Worm (Caenorhabditis elegans) whole organism, L4 larva: ENCODE measurements around the gene srz-16.

Source experiments
- F10B5.3 ChIP-seq: sonication (generic microtip); optimal IDR thresholded peaks from 2 replicates; lab custom pipeline; 2016; ENCODE audit warnings: mild to moderate bottlenecking, missing genetic modification characterization, missing compliant biosample characterization
- F26F4.8 ChIP-seq: fragments of 200-800 bp; sonication (Bioruptor generic); conservative IDR thresholded peaks from 2 replicates; pipeline ENCODE4 v1.3.6; 2022; ENCODE audit warnings: missing genetic modification characterization, missing compliant biosample characterization
- F44E2.7 ChIP-seq: fragments of 200-800 bp; sonication (Bioruptor generic); IDR thresholded peaks from 2 replicates; pipeline ENCODE4 v2.1.2; 2022; ENCODE audit warnings: missing genetic modification characterization, missing compliant biosample characterization
- F49E8.2 ChIP-seq: sonication (generic microtip); optimal IDR thresholded peaks from 2 replicates; lab custom pipeline; 2016; ENCODE audit warnings: missing compliant biosample characterization, mild to moderate bottlenecking, missing genetic modification characterization, borderline replicate concordance
- T20F7.1 ChIP-seq: fragments of 200-800 bp; sonication (Bioruptor generic); optimal IDR thresholded peaks from 2 replicates; lab custom pipeline; 2018; ENCODE audit warnings: mild to moderate bottlenecking, missing genetic modification characterization, missing compliant biosample characterization
- Y105C5A.15 ChIP-seq: fragments of 200-800 bp; sonication (Bioruptor generic); IDR thresholded peaks from 2 replicates; pipeline ENCODE4 v1.3.6; 2022; ENCODE audit warnings: missing genetic modification characterization, missing compliant biosample characterization
- Y48G9A.11 ChIP-seq: fragments of 200-800 bp; sonication (Bioruptor generic); IDR thresholded peaks from 2 replicates; pipeline ENCODE4 v1.3.6; 2022; ENCODE audit warnings: missing genetic modification reagents, missing genetic modification characterization, missing compliant biosample characterization
- ZK337.2 ChIP-seq: fragments of 200-800 bp; sonication (Bioruptor generic); IDR thresholded peaks from 2 replicates; pipeline ENCODE4 v1.3.6; 2022; ENCODE audit warnings: missing genetic modification reagents, missing genetic modification characterization, missing compliant biosample characterization
- ZK546.5 ChIP-seq, 2 experiments: sonication (generic microtip); optimal IDR thresholded peaks; 2 replicates each; lab custom pipeline; 2017; ENCODE audit warnings: missing biosample characterization in 2 of 2, missing genetic modification characterization in 2 of 2
- aha-1 ChIP-seq: fragments of 150-350 bp; peaks from one replicate; lab custom pipeline; 2014; ENCODE audit warnings: missing biosample characterization, missing genetic modification characterization
- aly-2 ChIP-seq: sonication (generic microtip); optimal IDR thresholded peaks from 2 replicates; lab custom pipeline; 2018; ENCODE audit warnings: missing biosample characterization, missing genetic modification characterization
- arid-1 ChIP-seq: fragments of 200-800 bp; sonication (Bioruptor generic); conservative IDR thresholded peaks from 2 replicates; pipeline ENCODE4 v1.3.6; 2022; ENCODE audit warnings: missing genetic modification reagents, missing genetic modification characterization, missing compliant biosample characterization
- ceh-44 ChIP-seq: fragments of 200-800 bp; sonication (Bioruptor generic); IDR thresholded peaks from 2 replicates; pipeline ENCODE4 v1.3.6; 2022; ENCODE audit warnings: missing genetic modification reagents, missing genetic modification characterization, missing compliant biosample characterization
- ceh-82 ChIP-seq: sonication (generic microtip); optimal IDR thresholded peaks from 2 replicates; lab custom pipeline; 2017; ENCODE audit warnings: missing biosample characterization, missing genetic modification characterization
- ces-1 ChIP-seq: fragments of 150-350 bp; sonication (generic microtip); optimal IDR thresholded peaks from 4 replicates; lab custom pipeline; 2014; ENCODE audit warnings: missing biosample characterization, missing genetic modification reagents, missing genetic modification characterization
- cey-2 ChIP-seq: sonication (generic microtip); optimal IDR thresholded peaks from 3 replicates; lab custom pipeline; 2017; ENCODE audit warnings: missing genetic modification characterization, mild to moderate bottlenecking, missing compliant biosample characterization, antibody characterized with exemption, borderline replicate concordance; ENCODE audit not compliant: insufficient read depth
- ctbp-1 ChIP-seq: fragments of 200-800 bp; sonication (Bioruptor generic); IDR thresholded peaks from 2 replicates; pipeline ENCODE4 v1.3.6; 2022; ENCODE audit warnings: missing genetic modification reagents, missing genetic modification characterization, missing compliant biosample characterization
- dpl-1 ChIP-seq: fragments of 150-350 bp; optimal IDR thresholded peaks from 2 replicates; lab custom pipeline; 2014; ENCODE audit warnings: missing biosample characterization, missing genetic modification reagents, missing genetic modification characterization
- duxl-1 ChIP-seq: sonication (generic microtip); optimal IDR thresholded peaks from 2 replicates; lab custom pipeline; 2016; ENCODE audit warnings: mild to moderate bottlenecking, missing genetic modification characterization, moderate library complexity, missing compliant biosample characterization; ENCODE audit not compliant: poor library complexity
- egl-27 ChIP-seq: sonication (generic microtip); optimal IDR thresholded peaks from 3 replicates; lab custom pipeline; 2017; ENCODE audit warnings: missing biosample characterization, missing genetic modification reagents, missing genetic modification characterization
- fkh-10 ChIP-seq: fragments of 150-350 bp; optimal IDR thresholded peaks from 2 replicates; lab custom pipeline; 2014; ENCODE audit warnings: missing biosample characterization, missing genetic modification reagents, missing genetic modification characterization
- lin-1 ChIP-seq: fragments of 200-800 bp; sonication (Bioruptor generic); IDR thresholded peaks from 2 replicates; pipeline ENCODE4 v1.3.6; 2022; ENCODE audit warnings: missing genetic modification reagents, missing genetic modification characterization, missing compliant biosample characterization
- lin-38 ChIP-seq: fragments of 200-800 bp; sonication (Bioruptor generic); IDR thresholded peaks from 2 replicates; pipeline ENCODE4 v1.3.6; 2022; ENCODE audit warnings: missing genetic modification reagents, missing genetic modification characterization, missing compliant biosample characterization
- lir-3 ChIP-seq: sonication (generic microtip); optimal IDR thresholded peaks from 2 replicates; lab custom pipeline; 2016; ENCODE audit warnings: mild to moderate bottlenecking, missing genetic modification characterization, missing compliant biosample characterization
- madf-5 ChIP-seq, 2 experiments: fragments of 200-800 bp; sonication (Bioruptor generic); IDR thresholded peaks; 2 replicates each; pipeline ENCODE4 v1.3.6; 2022; ENCODE audit warnings: missing compliant biosample characterization in 2 of 2, missing genetic modification characterization in 2 of 2
- madf-9 ChIP-seq: fragments of 200-800 bp; sonication (Bioruptor generic); conservative IDR thresholded peaks from 2 replicates; pipeline ENCODE4 v1.3.6; 2022; ENCODE audit warnings: missing genetic modification reagents, missing genetic modification characterization, missing compliant biosample characterization
- mdt-29 ChIP-seq: fragments of 200-800 bp; sonication (Bioruptor generic); IDR thresholded peaks from 2 replicates; pipeline ENCODE4 v1.3.6; 2022; ENCODE audit warnings: missing genetic modification reagents, missing genetic modification characterization, missing compliant biosample characterization
- mep-1 ChIP-seq: fragments of 150-350 bp; sonication (generic microtip); optimal IDR thresholded peaks from 3 replicates; lab custom pipeline; 2014; ENCODE audit warnings: missing biosample characterization, missing genetic modification characterization
- mes-2 ChIP-seq: sonication (generic microtip); optimal IDR thresholded peaks from 2 replicates; lab custom pipeline; 2016; ENCODE audit warnings: missing genotype, mild to moderate bottlenecking, missing genetic modification characterization, missing compliant biosample characterization; ENCODE audit not compliant: poor library complexity, severe bottlenecking
- mxl-3 ChIP-seq: fragments of 200-800 bp; sonication (Bioruptor generic); optimal IDR thresholded peaks from 2 replicates; lab custom pipeline; 2018; ENCODE audit warnings: mild to moderate bottlenecking, missing genetic modification characterization, missing compliant biosample characterization
- nhr-28 ChIP-seq: fragments of 150-350 bp; optimal IDR thresholded peaks from 2 replicates; lab custom pipeline; 2014; ENCODE audit warnings: missing biosample characterization, missing genetic modification characterization
- nhr-42 ChIP-seq: fragments of 200-800 bp; sonication (Bioruptor generic); IDR thresholded peaks from 2 replicates; pipeline ENCODE4 v1.3.6; 2022; ENCODE audit warnings: missing genetic modification characterization, missing compliant biosample characterization
- pha-4 ChIP-seq, 2 experiments: fragments of 150-350 bp in 1 of 2; fragments of 200-800 bp in 1 of 2; sonication (Bioruptor generic) in 1 of 2; IDR thresholded peaks in 1 of 2; optimal IDR thresholded peaks in 1 of 2; 2 replicates each; pipeline versions ENCODE4 v1.3.6 to Lab custom; 2014 to 2022; ENCODE audit warnings: missing genetic modification characterization in 2 of 2, missing genetic modification reagents in 2 of 2, missing biosample characterization in 1 of 2, missing compliant biosample characterization in 1 of 2
- php-3 ChIP-seq: fragments of 200-800 bp; sonication (Bioruptor generic); IDR thresholded peaks from 2 replicates; pipeline ENCODE4 v1.3.6; 2022; ENCODE audit warnings: missing genetic modification reagents, missing genetic modification characterization, missing compliant biosample characterization
- spr-1 ChIP-seq: sonication (generic microtip); optimal IDR thresholded peaks from 2 replicates; lab custom pipeline; 2016; ENCODE audit warnings: mild to moderate bottlenecking, missing genetic modification characterization, missing compliant biosample characterization
- tag-97 ChIP-seq: fragments of 200-800 bp; sonication (Bioruptor generic); IDR thresholded peaks from 2 replicates; pipeline ENCODE4 v1.3.6; 2022; ENCODE audit warnings: missing genetic modification characterization, missing compliant biosample characterization
- unc-62 ChIP-seq, 3 experiments: fragments of 150-350 bp in 1 of 3; sonication (generic microtip); optimal IDR thresholded peaks in 2 of 3; peaks in 1 of 3; 1 replicate in 1 of 3; 2 replicates in 2 of 3; lab custom pipeline; 2014 to 2017; ENCODE audit warnings: missing biosample characterization in 3 of 3, missing genetic modification characterization in 3 of 3, missing genetic modification reagents in 3 of 3, missing genotype in 1 of 3
- zfp-2 ChIP-seq: sonication (generic microtip); optimal IDR thresholded peaks from 2 replicates; lab custom pipeline; 2016; ENCODE audit warnings: mild to moderate bottlenecking, missing genetic modification characterization, missing compliant biosample characterization
- zip-11 ChIP-seq: fragments of 200-800 bp; sonication (Bioruptor generic); IDR thresholded peaks from 2 replicates; pipeline ENCODE4 v1.3.6; 2022; ENCODE audit warnings: missing genetic modification characterization, missing compliant biosample characterization
- zip-2 ChIP-seq: fragments of 150-350 bp; optimal IDR thresholded peaks from 2 replicates; lab custom pipeline; 2014; ENCODE audit warnings: missing biosample characterization, missing genetic modification characterization
- ztf-11 ChIP-seq: fragments of 150-350 bp; optimal IDR thresholded peaks from 2 replicates; lab custom pipeline; 2014; ENCODE audit warnings: missing biosample characterization, missing genetic modification characterization

srz-16 gene

ce11 chrV:20186579-20186978 lies at the start of gene srz-16:
srz-16 (minus strand) TSS chrV:20186679.
- TF ChIP-seq egl-27 (tag; lab: Kevin White, UChicago) = no peak
- TF ChIP-seq, all 104 proteins: peak for 0

- TF ChIP-seq lin-38 (GFP tag; lab: Robert Waterston, UW) (no peak), ZK337.2 (GFP tag; lab: Robert Waterston, UW) (no peak), Y48G9A.11 (GFP tag; lab: Robert Waterston, UW) (no peak), fkh-10 (no peak), T20F7.1 (GFP tag; lab: Kevin White, UChicago) (no peak), aly-2 (tag; lab: Kevin White, UChicago) (no peak), lir-3 (tag; lab: Kevin White, UChicago) (no peak), ceh-44 (GFP tag; lab: Robert Waterston, UW) (no peak), pha-4 (GFP tag; IDR thresholded peaks at IDR 0.05; lab: Robert Waterston, UW) (no peak), pha-4 (tag; optimal IDR thresholded peaks at IDR 0.05; lab: Kevin White, UChicago) (no peak), ceh-82 (no peak), unc-62 (GFP tag; optimal IDR thresholded peaks at IDR 0.05 in 1 of 2; lab: Kevin White, UChicago) (no peak), unc-62 (tag; optimal IDR thresholded peaks at IDR 0.05; lab: Kevin White, UChicago) (no peak), madf-9 (GFP tag; lab: Robert Waterston, UW) (no peak), aha-1 (tag; lab: Kevin White, UChicago) (no peak), dpl-1 (GFP tag; lab: Kevin White, UChicago) (no peak), zip-2 (no peak), nhr-28 (no peak), F49E8.2 (tag; lab: Kevin White, UChicago) (no peak), ZK546.5 (tag; optimal IDR thresholded peaks at IDR 0.05; lab: Kevin White, UChicago) (no peak)
These were observed 48.8 kb upstream of the srz-16 start for ce11 chrV:20235231-20235630.

ce11 chrV:20234439-20234838 lies 48.0 kb upstream of the srz-16 start:
- TF ChIP-seq zip-2 = no peak
- no peak for TF ChIP-seq zip-11 (GFP tag; lab: Robert Waterston, UW)
- TF ChIP-seq ztf-11 (tag; lab: Kevin White, UChicago) = no peak
- no peak for TF ChIP-seq F49E8.2 (tag; lab: Kevin White, UChicago)
- no peak for TF ChIP-seq cey-2 (tag; lab: Kevin White, UChicago)
- TF ChIP-seq duxl-1 (tag; lab: Kevin White, UChicago) = no peak
- 0 out of 2 replicates have a peak, but pooled peaks have one; percentile 25 for TF ChIP-seq arid-1 (GFP tag; lab: Robert Waterston, UW)
- TF ChIP-seq php-3 (GFP tag; lab: Robert Waterston, UW) = 0 out of 2 replicates have a peak, but pooled peaks have one; percentile 30
- no peak for TF ChIP-seq ces-1 (GFP tag; lab: Kevin White, UChicago)
- TF ChIP-seq mep-1 (tag; lab: Kevin White, UChicago) = no peak
- no peak for TF ChIP-seq mes-2 (tag; lab: Kevin White, UChicago)
- no peak for TF ChIP-seq madf-5 (GFP tag; IDR thresholded peaks at IDR 0.05; lab: Robert Waterston, UW)
- no peak for TF ChIP-seq zfp-2 (tag; lab: Kevin White, UChicago)
- no peak for TF ChIP-seq nhr-42 (GFP tag; lab: Robert Waterston, UW)
- TF ChIP-seq F44E2.7 (GFP tag; lab: Robert Waterston, UW) = peak; percentile 72; the same call in 1 of the 2 replicates
- TF ChIP-seq lin-1 (GFP tag; lab: Robert Waterston, UW) = 0 out of 2 replicates have a peak, but pooled peaks have one; percentile 34
- TF ChIP-seq ceh-82 = no peak
- no peak for TF ChIP-seq tag-97
- no peak for TF ChIP-seq F10B5.3 (tag; lab: Kevin White, UChicago)
- TF ChIP-seq spr-1 (tag; lab: Kevin White, UChicago) = no peak
- no peak for TF ChIP-seq ctbp-1
- no peak for TF ChIP-seq mdt-29
- no peak for TF ChIP-seq Y105C5A.15 (GFP tag; lab: Robert Waterston, UW)
- TF ChIP-seq mxl-3 (GFP tag; lab: Kevin White, UChicago) = no peak
- 0 out of 2 replicates have a peak, but pooled peaks have one; percentile 15 for TF ChIP-seq F26F4.8
